Fruit fly (Drosophila melanogaster) whole organism, embryonic: Measurements from ENCODE around the gene CG11550.
A peak's percentile ranks its signal among the peaks of the same experiment; 100 is the strongest.

Experiments used
- CG10274 ChIP-seq: fragments of 200-800 bp; sonication (Bioruptor generic); optimal IDR thresholded peaks from 3 replicates; lab custom pipeline; 2017; ENCODE audit warnings: missing biosample characterization, mild to moderate bottlenecking, missing genetic modification characterization
- CG42726 ChIP-seq: fragments of 200-800 bp; sonication (Bioruptor generic); IDR thresholded peaks from 2 replicates; pipeline ENCODE4 v1.3.6; 2022; ENCODE audit warnings: missing biosample characterization, missing genetic modification characterization; ENCODE audit not compliant: partially characterized antibody
- peb ChIP-seq: fragments of 200-800 bp; sonication (Bioruptor generic); IDR thresholded peaks from 2 replicates; pipeline ENCODE4 v1.3.6; 2022; ENCODE audit warnings: missing biosample characterization, missing genetic modification characterization

dm6 chr3R:31724580-31725320 is 45.1 kb upstream of the CG11550 start:
- no peak for TF ChIP-seq CG10274 (GFP tag; lab: Kevin White, UChicago)
- TF ChIP-seq CG42726 (GFP tag; lab: Robert Waterston, UW) = peak; percentile 43
- no peak for TF ChIP-seq peb
